Fruit fly (Drosophila melanogaster) whole organism, embryonic: ENCODE results near the gene nudC.

ENCODE experiments used
- Ada2b ChIP-seq: fragments of 200-800 bp; sonication (Bioruptor generic); IDR thresholded peaks from 2 replicates; pipeline ENCODE4 v1.3.6; 2022; ENCODE audit warnings: missing biosample characterization, missing genetic modification characterization
- Atf3 ChIP-seq: fragments of 200-800 bp; sonication (Bioruptor generic); optimal IDR thresholded peaks from 3 replicates; lab custom pipeline; 2016; ENCODE audit warnings: missing biosample characterization, missing genetic modification characterization
- CG10147 ChIP-seq: fragments of 200-800 bp; sonication (Bioruptor generic); optimal IDR thresholded peaks from 2 replicates; lab custom pipeline; 2019; ENCODE audit warnings: missing biosample characterization, mild to moderate bottlenecking, missing genetic modification characterization, moderate library complexity
- CG10654 ChIP-seq: fragments of 200-800 bp; sonication (Bioruptor generic); optimal IDR thresholded peaks from 2 replicates; lab custom pipeline; 2016; ENCODE audit warnings: missing biosample characterization, missing genetic modification characterization
- CG11085 ChIP-seq: fragments of 200-800 bp; sonication (Bioruptor generic); IDR thresholded peaks from 2 replicates; pipeline ENCODE4 v1.3.6; 2022; ENCODE audit warnings: missing biosample characterization, missing genetic modification characterization
- CG11695 ChIP-seq: fragments of 200-800 bp; sonication (Bioruptor generic); IDR thresholded peaks from 3 replicates; pipeline ENCODE4 v1.3.6; 2022; ENCODE audit warnings: missing biosample characterization, missing genetic modification characterization
- CG16813 ChIP-seq: fragments of 200-800 bp; sonication (Bioruptor generic); IDR thresholded peaks from 3 replicates; pipeline ENCODE4 v1.3.6; 2022; ENCODE audit warnings: missing biosample characterization, missing genetic modification characterization; ENCODE audit not compliant: partially characterized antibody
- CG16863 ChIP-seq: fragments of 200-800 bp; sonication (Bioruptor generic); optimal IDR thresholded peaks from 3 replicates; lab custom pipeline; 2016; ENCODE audit warnings: missing biosample characterization, missing genetic modification characterization
- CG17361 ChIP-seq: fragments of 200-800 bp; sonication (Bioruptor generic); IDR thresholded peaks from 3 replicates; pipeline ENCODE4 v1.3.6; 2022; ENCODE audit warnings: missing biosample characterization, missing genetic modification characterization
- CG17829 ChIP-seq: fragments of 200-800 bp; optimal IDR thresholded peaks from 2 replicates; lab custom pipeline; 2019; ENCODE audit warnings: missing biosample characterization, mild to moderate bottlenecking, missing genetic modification characterization, moderate library complexity
- CG30020 ChIP-seq: fragments of 200-800 bp; optimal IDR thresholded peaks from 2 replicates; lab custom pipeline; 2019; ENCODE audit warnings: missing biosample characterization, mild to moderate bottlenecking, missing genetic modification characterization, moderate library complexity
- CG31224 ChIP-seq: fragments of 200-800 bp; sonication (Bioruptor generic); IDR thresholded peaks from 2 replicates; pipeline ENCODE4 v1.3.6; 2022; ENCODE audit warnings: missing biosample characterization, missing genetic modification characterization
- CG31388 ChIP-seq: fragments of 200-800 bp; sonication (Bioruptor generic); optimal IDR thresholded peaks from 2 replicates; lab custom pipeline; 2016; ENCODE audit warnings: missing biosample characterization, missing genetic modification characterization
- CG34376 ChIP-seq: fragments of 200-800 bp; sonication (Bioruptor generic); optimal IDR thresholded peaks from 2 replicates; lab custom pipeline; 2018; ENCODE audit warnings: missing biosample characterization, mild to moderate bottlenecking, missing genetic modification characterization
- CG4404 ChIP-seq: fragments of 200-800 bp; sonication (Bioruptor generic); IDR thresholded peaks from 2 replicates; pipeline ENCODE4 v1.3.6; 2022; ENCODE audit warnings: missing biosample characterization, missing genetic modification characterization
- CG4707 ChIP-seq: fragments of 200-800 bp; sonication (Bioruptor generic); optimal IDR thresholded peaks from 2 replicates; lab custom pipeline; 2018; ENCODE audit warnings: missing biosample characterization, mild to moderate bottlenecking, missing genetic modification characterization, moderate library complexity
- CG6791 ChIP-seq: fragments of 200-800 bp; sonication (Bioruptor generic); IDR thresholded peaks from 3 replicates; pipeline ENCODE4 v1.3.6; 2022; ENCODE audit warnings: missing biosample characterization, missing genetic modification characterization; ENCODE audit not compliant: partially characterized antibody
- CG8388 ChIP-seq: fragments of 200-800 bp; sonication (Bioruptor generic); optimal IDR thresholded peaks from 2 replicates; lab custom pipeline; 2019; ENCODE audit warnings: missing biosample characterization, mild to moderate bottlenecking, missing genetic modification characterization, moderate library complexity
- CG8478 ChIP-seq: fragments of >200 bp; optimal IDR thresholded peaks from 2 replicates; lab custom pipeline; 2018
- CG9437 ChIP-seq: fragments of 200-800 bp; sonication (Bioruptor generic); optimal IDR thresholded peaks from 2 replicates; lab custom pipeline; 2018; ENCODE audit warnings: missing biosample characterization, mild to moderate bottlenecking, missing genetic modification characterization
- Dfd ChIP-seq, 2 experiments: fragments of >200 bp; optimal IDR thresholded peaks; 2 replicates each; lab custom pipeline; 2017; ENCODE audit warnings: missing biosample characterization in 2 of 2, missing genetic modification characterization in 2 of 2
- Doc3 ChIP-seq: fragments of 200-800 bp; sonication (Bioruptor generic); IDR thresholded peaks from 3 replicates; pipeline ENCODE4 v1.3.6; 2022; ENCODE audit warnings: missing biosample characterization, missing genetic modification characterization; ENCODE audit not compliant: partially characterized antibody
- Hr78 ChIP-seq, 2 experiments: fragments of 200-800 bp in 1 of 2; fragments of >200 bp in 1 of 2; sonication (Bioruptor generic) in 1 of 2; optimal IDR thresholded peaks; 2 replicates each; lab custom pipeline; 2017 to 2019; ENCODE audit warnings: missing biosample characterization in 2 of 2, missing genetic modification characterization in 2 of 2, mild to moderate bottlenecking in 1 of 2, moderate library complexity in 1 of 2
- Med ChIP-seq: fragments of 200-800 bp; sonication (Bioruptor generic); peaks from one replicate; lab custom pipeline; 2016; ENCODE audit warnings: missing biosample characterization, missing genetic modification characterization, mild to moderate bottlenecking, inconsistent platforms, moderate library complexity
- Oaz ChIP-seq: fragments of 200-800 bp; sonication (Bioruptor generic); IDR thresholded peaks from 2 replicates; pipeline ENCODE4 v1.3.6; 2022; ENCODE audit warnings: missing biosample characterization, missing genetic modification characterization
- Poxn ChIP-seq: fragments of 200-800 bp; sonication (Bioruptor generic); IDR thresholded peaks from 2 replicates; pipeline ENCODE4 v1.3.6; 2022; ENCODE audit warnings: missing biosample characterization, missing genetic modification characterization
- cg ChIP-seq: fragments of 200-800 bp; sonication (Bioruptor generic); optimal IDR thresholded peaks from 3 replicates; lab custom pipeline; 2019; ENCODE audit warnings: missing biosample characterization, mild to moderate bottlenecking, missing genetic modification characterization, moderate library complexity
- chif ChIP-seq, 2 experiments: fragments of 200-800 bp; sonication (Bioruptor generic); optimal IDR thresholded peaks; 3 replicates each; lab custom pipeline; 2016; ENCODE audit warnings: missing biosample characterization in 2 of 2, missing genetic modification characterization in 2 of 2
- chm ChIP-seq: fragments of 200-800 bp; sonication (Bioruptor generic); IDR thresholded peaks from 2 replicates; pipeline ENCODE4 v1.3.6; 2022; ENCODE audit warnings: missing biosample characterization, missing genetic modification characterization
- dysf ChIP-seq: fragments of 200-800 bp; sonication (Bioruptor generic); IDR thresholded peaks from 3 replicates; pipeline ENCODE4 v1.3.6; 2022; ENCODE audit warnings: missing biosample characterization, missing genetic modification characterization
- esg ChIP-seq: fragments of 200-800 bp; sonication (Bioruptor generic); conservative IDR thresholded peaks from 2 replicates; pipeline ENCODE4 v1.3.6; 2022; ENCODE audit warnings: missing biosample characterization, missing genetic modification characterization
- ewg ChIP-seq: fragments of 200-800 bp; sonication (Bioruptor generic); optimal IDR thresholded peaks from 3 replicates; lab custom pipeline; 2017; ENCODE audit warnings: mild to moderate bottlenecking, missing biosample characterization, missing genetic modification reagents, missing genetic modification characterization
- gsb-n ChIP-seq: fragments of 200-800 bp; sonication (Bioruptor generic); optimal IDR thresholded peaks from 3 replicates; lab custom pipeline; 2018; ENCODE audit warnings: missing biosample characterization, mild to moderate bottlenecking, missing genetic modification characterization
- hth ChIP-seq: fragments of >200 bp; optimal IDR thresholded peaks from 2 replicates; lab custom pipeline; 2017; ENCODE audit warnings: inconsistent platforms
- insv ChIP-seq, 2 experiments: fragments of 200-800 bp; sonication (Bioruptor generic); optimal IDR thresholded peaks; 3 replicates each; lab custom pipeline; 2016 to 2018; ENCODE audit warnings: missing biosample characterization in 2 of 2, missing genetic modification characterization in 2 of 2
- kah ChIP-seq: fragments of 200-800 bp; sonication (Bioruptor generic); optimal IDR thresholded peaks from 2 replicates; lab custom pipeline; 2018; ENCODE audit warnings: missing biosample characterization, mild to moderate bottlenecking, missing genetic modification characterization
- kay ChIP-seq: fragments of 200-800 bp; sonication (Bioruptor generic); optimal IDR thresholded peaks from 2 replicates; lab custom pipeline; 2016; ENCODE audit warnings: missing biosample characterization, missing genetic modification characterization
- knrl ChIP-seq: fragments of 200-800 bp; sonication (Bioruptor generic); IDR thresholded peaks from 3 replicates; pipeline ENCODE4 v1.3.6; 2022; ENCODE audit warnings: missing biosample characterization, missing genetic modification characterization; ENCODE audit not compliant: partially characterized antibody
- nerfin-1 ChIP-seq: fragments of 200-800 bp; sonication (Bioruptor generic); optimal IDR thresholded peaks from 3 replicates; lab custom pipeline; 2019; ENCODE audit warnings: missing biosample characterization, mild to moderate bottlenecking, missing genetic modification characterization, moderate library complexity
- pb ChIP-seq: fragments of 200-800 bp; sonication (Bioruptor generic); optimal IDR thresholded peaks from 3 replicates; lab custom pipeline; 2016; ENCODE audit warnings: missing biosample characterization, missing genetic modification characterization
- pho ChIP-seq: fragments of 200-800 bp; sonication (Bioruptor generic); optimal IDR thresholded peaks from 2 replicates; lab custom pipeline; 2016; ENCODE audit warnings: missing biosample characterization, missing genetic modification characterization
- repo ChIP-seq: fragments of 200-800 bp; sonication (Bioruptor generic); optimal IDR thresholded peaks from 2 replicates; lab custom pipeline; 2016; ENCODE audit warnings: missing biosample characterization, missing genetic modification characterization
- sc ChIP-seq, 3 experiments: fragments of >200 bp in 2 of 3; fragments of 200-800 bp in 1 of 3; sonication (Bioruptor generic) in 1 of 3; optimal IDR thresholded peaks; 2 replicates in 2 of 3; 3 replicates in 1 of 3; lab custom pipeline; 2017; ENCODE audit warnings: mild to moderate bottlenecking in 1 of 3, missing biosample characterization in 1 of 3, missing genetic modification characterization in 1 of 3, missing genetic modification reagents in 1 of 3
- sens ChIP-seq: fragments of 200-800 bp; sonication (Bioruptor generic); peaks from one replicate; lab custom pipeline; 2016; ENCODE audit warnings: missing biosample characterization, missing genetic modification characterization
- tna ChIP-seq: fragments of 200-800 bp; sonication (Bioruptor generic); IDR thresholded peaks from 2 replicates; pipeline ENCODE4 v1.3.6; 2022; ENCODE audit warnings: missing biosample characterization, missing genetic modification characterization; ENCODE audit not compliant: partially characterized antibody
- ttk ChIP-seq: fragments of 200-800 bp; sonication (Bioruptor generic); IDR thresholded peaks from 2 replicates; pipeline ENCODE4 v2.1.2; 2022; ENCODE audit warnings: missing biosample characterization, missing genetic modification characterization
- usp ChIP-seq: fragments of >200 bp; optimal IDR thresholded peaks from 2 replicates; lab custom pipeline; 2017; ENCODE audit warnings: missing biosample characterization, missing genetic modification characterization
- vnd ChIP-seq: fragments of 200-800 bp; sonication (Bioruptor generic); IDR thresholded peaks from 3 replicates; pipeline ENCODE4 v1.3.6; 2022; ENCODE audit warnings: missing biosample characterization, missing genetic modification characterization; ENCODE audit not compliant: partially characterized antibody
- zen ChIP-seq: fragments of 200-800 bp; sonication (Bioruptor generic); optimal IDR thresholded peaks from 3 replicates; lab custom pipeline; 2018; ENCODE audit warnings: missing biosample characterization, mild to moderate bottlenecking, missing genetic modification characterization, moderate library complexity

Gene nudC

DNA sequence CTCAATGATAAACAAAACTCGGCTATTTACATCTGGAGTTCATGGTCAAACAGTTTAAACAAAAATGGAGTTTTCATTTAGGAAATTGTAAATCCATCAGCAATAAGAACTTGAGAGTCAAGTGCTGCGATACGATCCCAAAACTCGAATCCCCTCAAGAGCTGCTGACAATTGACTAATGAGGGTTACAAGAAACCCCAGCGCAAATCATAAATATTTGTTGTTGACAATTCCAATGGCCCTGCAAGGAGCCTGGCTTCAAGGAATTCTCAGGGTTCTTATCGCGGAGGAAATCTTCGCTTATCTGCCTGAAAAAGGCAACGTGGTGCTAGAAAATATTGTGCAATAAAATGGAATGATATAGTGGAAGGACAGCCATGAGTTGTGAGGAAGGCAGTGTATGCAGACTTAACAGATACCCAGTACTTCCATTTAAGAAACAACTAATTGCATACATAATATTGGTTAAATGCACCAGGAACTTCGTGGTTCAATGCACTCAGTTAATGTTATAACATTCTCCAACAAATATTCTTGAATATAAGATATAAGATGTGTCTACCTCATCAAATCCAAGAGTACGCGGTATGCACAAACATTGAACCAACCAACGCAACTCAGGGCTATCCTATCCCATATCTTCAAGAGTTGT lies 36.7 kb upstream of the nudC start (continued):
- TF ChIP-seq vnd (GFP tag; lab: Robert Waterston, UW), result no peak
- 0 out of 3 replicates have a peak, but pooled peaks have one; percentile 14 for TF ChIP-seq Doc3 (GFP tag; lab: Robert Waterston, UW)
- peak; percentile 54 for TF ChIP-seq CG17829
- TF ChIP-seq CG17361 (GFP tag; lab: Robert Waterston, UW), result 0 out of 3 replicates have a peak, but pooled peaks have one; percentile 37
- 0 out of 2 replicates have a peak, but pooled peaks have one; percentile 10 for TF ChIP-seq esg (GFP tag; lab: Robert Waterston, UW)
- no peak for TF ChIP-seq CG9437 (GFP tag; lab: Kevin White, UChicago)
- TF ChIP-seq knrl (GFP tag; lab: Robert Waterston, UW), result 0 out of 3 replicates have a peak, but pooled peaks have one; percentile 28
- TF ChIP-seq gsb-n (tag; lab: Kevin White, UChicago), result peak; percentile 48
- TF ChIP-seq CG11085 (GFP tag; lab: Robert Waterston, UW), result no peak
- no peak for TF ChIP-seq Hr78 (GFP tag; optimal IDR thresholded peaks at IDR 0.05; lab: Kevin White, UChicago)
- peak; percentile 51; the same call in 1 of the 2 replicates for TF ChIP-seq chm
- TF ChIP-seq CG6791 (GFP tag; lab: Robert Waterston, UW), result 0 out of 3 replicates have a peak, but pooled peaks have one; percentile 50
- TF ChIP-seq CG8388 (GFP tag; lab: Kevin White, UChicago), result peak; percentile 53
- 0 out of 3 replicates have a peak, but pooled peaks have one; percentile 9 for TF ChIP-seq dysf (GFP tag; lab: Robert Waterston, UW)
- peak; percentile 29 for TF ChIP-seq nerfin-1 (tag; lab: Kevin White, UChicago)
- peak; percentile 12 to 36 for TF ChIP-seq chif (GFP tag; optimal IDR thresholded peaks at IDR 0.05; lab: Kevin White, UChicago)
- TF ChIP-seq kay (GFP tag; lab: Kevin White, UChicago), result peak; percentile 1
- TF ChIP-seq ttk (GFP tag; lab: Robert Waterston, UW), result peak; percentile 15; the same call in 1 of the 2 replicates
- peak; percentile 79 for TF ChIP-seq CG4404 (GFP tag; lab: Robert Waterston, UW)
- TF ChIP-seq Atf3 (GFP tag; lab: Kevin White, UChicago), result peak; percentile 18
- peak; percentile 57; the same call in 2 of the 3 replicates for TF ChIP-seq CG16813 (GFP tag; lab: Robert Waterston, UW)
- no peak for TF ChIP-seq CG31388 (GFP tag; lab: Kevin White, UChicago)
- TF ChIP-seq insv (GFP tag; optimal IDR thresholded peaks at IDR 0.05; lab: Kevin White, UChicago), result peak in 1 of 2 experiments; percentile 27
- TF ChIP-seq repo (GFP tag; lab: Kevin White, UChicago), result no peak
- TF ChIP-seq Med (GFP tag; lab: Kevin White, UChicago), result peak; percentile 77
- TF ChIP-seq tna, result peak; percentile 24; the same call in 1 of the 2 replicates
- no peak for TF ChIP-seq pb (GFP tag; lab: Kevin White, UChicago)
- TF ChIP-seq CG10654, result peak; percentile 26
- TF ChIP-seq sc (optimal IDR thresholded peaks at IDR 0.05; lab: Kevin White, UChicago), result no peak
- TF ChIP-seq sc (GFP tag; optimal IDR thresholded peaks at IDR 0.05; lab: Kevin White, UChicago), result peak; percentile 0
- peak; percentile 13 for TF ChIP-seq ewg
- TF ChIP-seq usp (GFP tag; lab: Kevin White, UChicago), result no peak

DNA sequence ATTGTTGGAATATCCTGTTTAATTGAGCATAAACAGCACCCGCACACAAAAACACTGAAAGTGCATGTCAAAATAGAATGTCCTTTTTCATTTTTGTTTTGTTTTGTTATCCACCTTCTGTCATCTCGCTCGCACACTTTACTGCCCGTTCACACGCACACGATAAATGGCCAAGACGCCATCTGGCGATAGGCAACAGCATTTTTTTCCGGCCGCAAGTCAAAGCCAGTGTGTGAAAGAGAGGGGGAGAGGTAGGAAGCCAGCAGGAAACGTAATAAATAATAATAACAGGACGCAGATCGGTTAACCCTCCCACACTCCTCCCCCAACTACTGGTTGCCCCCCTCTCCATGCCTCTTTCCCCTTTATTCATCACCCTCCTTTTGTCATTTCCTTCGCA lies 34.9 kb upstream of the nudC start:
- no peak for TF ChIP-seq CG10654
- TF ChIP-seq zen (tag; lab: Kevin White, UChicago), result peak; percentile 85
- TF ChIP-seq Poxn (GFP tag; lab: Robert Waterston, UW), result no peak
- TF ChIP-seq CG4707, result peak; percentile 68
- TF ChIP-seq sens, result peak; percentile 88
- TF ChIP-seq hth (lab: Kevin White, UChicago), result no peak
- TF ChIP-seq CG8478 (lab: Kevin White, UChicago), result no peak
- TF ChIP-seq CG30020 (tag; lab: Kevin White, UChicago), result no peak
- TF ChIP-seq CG34376 (GFP tag; lab: Kevin White, UChicago), result no peak
- no peak for TF ChIP-seq CG31224 (GFP tag; lab: Robert Waterston, UW)
- TF ChIP-seq CG16863 (GFP tag; lab: Kevin White, UChicago), result peak; percentile 41
- TF ChIP-seq CG8388 (GFP tag; lab: Kevin White, UChicago), result no peak
- TF ChIP-seq CG11695 (GFP tag; lab: Robert Waterston, UW), result no peak
- no peak for TF ChIP-seq CG10147
- no peak for TF ChIP-seq pho (GFP tag; lab: Kevin White, UChicago)
- no peak for TF ChIP-seq cg (GFP tag; lab: Kevin White, UChicago)
- TF ChIP-seq kah (GFP tag; lab: Kevin White, UChicago), result peak; percentile 49
- TF ChIP-seq Oaz, result 0 out of 2 replicates have a peak, but pooled peaks have one; percentile 19
- TF ChIP-seq Dfd (GFP tag; optimal IDR thresholded peaks at IDR 0.05; lab: Kevin White, UChicago), result no peak
- peak; percentile 7; the same call in 1 of the 2 replicates for TF ChIP-seq Ada2b
